Worm (Caenorhabditis elegans) whole organism, young adult: ENCODE measurements around the gene nhr-139.

ENCODE experiments used
- D2030.7 ChIP-seq: fragments of 200-800 bp; sonication (Bioruptor generic); IDR thresholded peaks from 2 replicates; pipeline ENCODE4 v1.3.6; 2022; ENCODE audit warnings: missing genetic modification reagents, missing genetic modification characterization, missing compliant biosample characterization
- attf-3 ChIP-seq: fragments of 200-800 bp; sonication (Bioruptor generic); conservative IDR thresholded peaks from 2 replicates; pipeline ENCODE4 v1.3.6; 2022; ENCODE audit warnings: missing genetic modification reagents, missing genetic modification characterization, missing compliant biosample characterization
- attf-5 ChIP-seq: fragments of 200-800 bp; sonication (Bioruptor generic); optimal IDR thresholded peaks from 2 replicates; lab custom pipeline; 2018; ENCODE audit warnings: mild to moderate bottlenecking, missing genetic modification characterization, missing compliant biosample characterization
- ceh-58 ChIP-seq: fragments of 200-800 bp; sonication (Bioruptor generic); IDR thresholded peaks from 2 replicates; pipeline ENCODE4 v1.3.6; 2022; ENCODE audit warnings: missing genetic modification characterization, missing compliant biosample characterization
- dpl-1 ChIP-seq: fragments of 150-350 bp; optimal IDR thresholded peaks from 2 replicates; lab custom pipeline; 2014; ENCODE audit warnings: missing biosample characterization, missing genetic modification reagents, missing genetic modification characterization
- ets-4 ChIP-seq: fragments of 200-800 bp; sonication (Bioruptor generic); optimal IDR thresholded peaks from 2 replicates; lab custom pipeline; 2018; ENCODE audit warnings: mild to moderate bottlenecking, missing genetic modification characterization, missing compliant biosample characterization
- rpc-1 ChIP-seq, 2 experiments: fragments of 150-350 bp in 1 of 2; sonication (generic microtip) in 1 of 2; optimal IDR thresholded peaks; 2 replicates each; lab custom pipeline; 2014 to 2018; ENCODE audit warnings: missing biosample characterization in 1 of 2, missing genetic modification characterization in 1 of 2, missing genetic modification reagents in 1 of 2, missing genotype in 1 of 2
- unc-62 ChIP-seq: fragments of 150-350 bp; optimal IDR thresholded peaks from 2 replicates; lab custom pipeline; 2014; ENCODE audit warnings: missing biosample characterization, missing genetic modification reagents, missing genetic modification characterization
- ztf-25 ChIP-seq: fragments of 200-800 bp; sonication (Bioruptor generic); IDR thresholded peaks from 2 replicates; pipeline ENCODE4 v1.3.6; 2022; ENCODE audit warnings: missing genetic modification reagents, missing genetic modification characterization, missing compliant biosample characterization

ce11 chrV:6971567-6971966, 16.0 kb downstream of the nhr-139 start, which contains the start of gene srx-59:
- TF ChIP-seq ceh-58 (GFP tag; lab: Robert Waterston, UW) (no peak), D2030.7 (GFP tag; lab: Robert Waterston, UW) (no peak), attf-5 (no peak), attf-3 (GFP tag; lab: Robert Waterston, UW) (no peak), ztf-25 (GFP tag; lab: Robert Waterston, UW) (no peak), ets-4 (no peak), unc-62 (GFP tag; lab: Kevin White, UChicago) (no peak), rpc-1 (optimal IDR thresholded peaks at IDR 0.05; lab: Kevin White, UChicago) (no peak), rpc-1 (tag; optimal IDR thresholded peaks at IDR 0.05; lab: Kevin White, UChicago) (no peak), dpl-1 (GFP tag; lab: Kevin White, UChicago) (no peak)
